Worm (Caenorhabditis elegans): ENCODE measurements around the gene smk-1.

- no peak for TF ChIP-seq nhr-11 (tag; optimal IDR thresholded peaks at IDR 0.05)
- TF ChIP-seq zag-1 (tag; optimal IDR thresholded peaks at IDR 0.05) = no peak
- TF ChIP-seq nhr-28 (tag; optimal IDR thresholded peaks at IDR 0.05) = no peak
- TF ChIP-seq nhr-237 (tag; optimal IDR thresholded peaks at IDR 0.05) = no peak
- TF ChIP-seq unc-39 (tag; optimal IDR thresholded peaks at IDR 0.05) = no peak
- TF ChIP-seq lin-39 (tag; optimal IDR thresholded peaks at IDR 0.05) = no peak
- TF ChIP-seq pqm-1 (tag; optimal IDR thresholded peaks at IDR 0.05) = no peak
- no peak for TF ChIP-seq elt-3 (tag; optimal IDR thresholded peaks at IDR 0.05)
Observed at ce11 chrV:8569172-8569571, 38.4 kb upstream of the smk-1 start.
